Fruit fly (Drosophila melanogaster) whole organism, embryonic: ENCODE measurements around the gene Pp2C1.

ENCODE experiments used
- CG7357 ChIP-seq: fragments of 200-800 bp; sonication (Bioruptor generic); IDR thresholded peaks from 3 replicates; pipeline ENCODE4 v1.3.6; 2022; ENCODE audit warnings: missing biosample characterization, missing genetic modification characterization
- CG9727 ChIP-seq: fragments of 200-800 bp; sonication (Bioruptor generic); optimal IDR thresholded peaks from 3 replicates; lab custom pipeline; 2017; ENCODE audit warnings: missing biosample characterization, mild to moderate bottlenecking, missing genetic modification characterization
- Gug ChIP-seq: fragments of 200-800 bp; sonication (Bioruptor generic); IDR thresholded peaks from 4 replicates; pipeline ENCODE4 v1.3.6; 2022; ENCODE audit warnings: missing biosample characterization, missing genetic modification characterization
- Lim3 ChIP-seq: fragments of 200-800 bp; sonication (Bioruptor generic); IDR thresholded peaks from 2 replicates; pipeline ENCODE4 v1.3.6; 2022; ENCODE audit warnings: missing biosample characterization, missing genetic modification characterization
- ara ChIP-seq: fragments of 200-800 bp; sonication (Bioruptor generic); IDR thresholded peaks from 2 replicates; pipeline ENCODE4 v1.3.6; 2022; ENCODE audit warnings: missing biosample characterization, missing genetic modification characterization
- cg ChIP-seq: fragments of 200-800 bp; sonication (Bioruptor generic); optimal IDR thresholded peaks from 3 replicates; lab custom pipeline; 2019; ENCODE audit warnings: missing biosample characterization, mild to moderate bottlenecking, missing genetic modification characterization, moderate library complexity
- fd102C ChIP-seq: fragments of 200-800 bp; sonication (Bioruptor generic); optimal IDR thresholded peaks from 2 replicates; lab custom pipeline; 2018; ENCODE audit warnings: missing biosample characterization, mild to moderate bottlenecking, missing genetic modification characterization, moderate library complexity
- gsb-n ChIP-seq: fragments of 200-800 bp; sonication (Bioruptor generic); optimal IDR thresholded peaks from 3 replicates; lab custom pipeline; 2018; ENCODE audit warnings: missing biosample characterization, mild to moderate bottlenecking, missing genetic modification characterization
- salm ChIP-seq: fragments of 200-800 bp; sonication (Bioruptor generic); optimal IDR thresholded peaks from 2 replicates; lab custom pipeline; 2018; ENCODE audit warnings: missing biosample characterization, mild to moderate bottlenecking, missing genetic modification characterization
- slbo ChIP-seq: fragments of 200-800 bp; sonication (Bioruptor generic); IDR thresholded peaks from 2 replicates; pipeline ENCODE4 v1.3.6; 2022; ENCODE audit warnings: missing biosample characterization, missing genetic modification characterization

- TF ChIP-seq gsb-n (tag; lab: Kevin White, UChicago), result no peak
- TF ChIP-seq ara, result no peak
- no peak for TF ChIP-seq Gug (GFP tag; lab: Robert Waterston, UW)
- no peak for TF ChIP-seq Lim3 (GFP tag; lab: Robert Waterston, UW)
- no peak for TF ChIP-seq CG7357 (GFP tag; lab: Robert Waterston, UW)
- no peak for TF ChIP-seq slbo
- TF ChIP-seq CG9727 (GFP tag; lab: Kevin White, UChicago), result no peak
- no peak for TF ChIP-seq fd102C (GFP tag; lab: Kevin White, UChicago)
- TF ChIP-seq cg, result no peak
- TF ChIP-seq salm (tag; lab: Kevin White, UChicago), result no peak
Measured at dm6 chrX:4644768-4645167, 41.9 kb downstream of the Pp2C1 start, which contains the start of gene CG3062.
